Fruit fly (Drosophila melanogaster) whole organism, embryonic: Measurements from ENCODE around the gene CG6843.

Experiments used
- CG10321 ChIP-seq: fragments of 200-800 bp; sonication (Bioruptor generic); IDR thresholded peaks from 2 replicates; pipeline ENCODE4 v1.3.6; 2022; ENCODE audit warnings: missing biosample characterization, missing genetic modification characterization
- CG10565 ChIP-seq: fragments of 200-800 bp; sonication (Bioruptor generic); optimal IDR thresholded peaks from 3 replicates; lab custom pipeline; 2016; ENCODE audit warnings: missing biosample characterization, mild to moderate bottlenecking, missing genetic modification characterization
- CG11560 ChIP-seq: fragments of 200-800 bp; sonication (Bioruptor generic); IDR thresholded peaks from 3 replicates; pipeline ENCODE4 v1.3.6; 2022; ENCODE audit warnings: missing biosample characterization, missing genetic modification characterization
- CG12659 ChIP-seq: fragments of 200-800 bp; sonication (Bioruptor generic); optimal IDR thresholded peaks from 3 replicates; lab custom pipeline; 2017; ENCODE audit warnings: mild to moderate bottlenecking, missing biosample characterization, missing genetic modification reagents, missing genetic modification characterization
- CG15696 ChIP-seq: fragments of 200-800 bp; sonication (Bioruptor generic); optimal IDR thresholded peaks from 2 replicates; lab custom pipeline; 2019; ENCODE audit warnings: missing biosample characterization, mild to moderate bottlenecking, missing genetic modification characterization, moderate library complexity
- CG17328 ChIP-seq: fragments of 200-800 bp; sonication (Bioruptor generic); IDR thresholded peaks from 2 replicates; pipeline ENCODE4 v1.3.6; 2022; ENCODE audit warnings: missing biosample characterization, missing genetic modification characterization
- CG1792 ChIP-seq: fragments of 200-800 bp; sonication (Bioruptor generic); optimal IDR thresholded peaks from 2 replicates; lab custom pipeline; 2016; ENCODE audit warnings: missing biosample characterization, missing genetic modification characterization
- CG18476 ChIP-seq: fragments of 200-800 bp; sonication (Bioruptor generic); optimal IDR thresholded peaks from 2 replicates; lab custom pipeline; 2016; ENCODE audit warnings: missing biosample characterization, mild to moderate bottlenecking, missing genetic modification characterization
- CG18764 ChIP-seq: fragments of 200-800 bp; sonication (Bioruptor generic); optimal IDR thresholded peaks from 3 replicates; lab custom pipeline; 2016; ENCODE audit warnings: missing biosample characterization, missing genetic modification characterization
- CG32532 ChIP-seq: fragments of 200-800 bp; sonication (Bioruptor generic); IDR thresholded peaks from 2 replicates; pipeline ENCODE4 v1.3.6; 2022; ENCODE audit warnings: missing biosample characterization, missing genetic modification characterization
- CG4328 ChIP-seq: fragments of 200-800 bp; sonication (Bioruptor generic); optimal IDR thresholded peaks from 3 replicates; lab custom pipeline; 2017; ENCODE audit warnings: missing biosample characterization, missing genetic modification reagents, missing genetic modification characterization
- CG4360 ChIP-seq: fragments of 200-800 bp; sonication (Bioruptor generic); IDR thresholded peaks from 2 replicates; pipeline ENCODE4 v1.3.6; 2022; ENCODE audit warnings: missing biosample characterization, missing genetic modification characterization
- CG7786 ChIP-seq: fragments of 200-800 bp; sonication (Bioruptor generic); optimal IDR thresholded peaks from 2 replicates; lab custom pipeline; 2016; ENCODE audit warnings: missing biosample characterization, missing genetic modification characterization
- CG7839 ChIP-seq: fragments of 200-800 bp; sonication (Bioruptor generic); optimal IDR thresholded peaks from 3 replicates; lab custom pipeline; 2018; ENCODE audit warnings: missing biosample characterization, mild to moderate bottlenecking, missing genetic modification characterization, moderate library complexity
- CG8290 ChIP-seq, 3 experiments: fragments of 200-800 bp; sonication (Bioruptor generic); optimal IDR thresholded peaks; 2 replicates each; lab custom pipeline; 2016 to 2019; ENCODE audit warnings: missing biosample characterization in 3 of 3, missing genetic modification characterization in 3 of 3, mild to moderate bottlenecking in 2 of 3, moderate library complexity in 1 of 3
- CG9876 ChIP-seq: fragments of 200-800 bp; sonication (Bioruptor generic); optimal IDR thresholded peaks from 2 replicates; lab custom pipeline; 2016; ENCODE audit warnings: missing biosample characterization, missing genetic modification characterization
- D19A ChIP-seq: fragments of 200-800 bp; optimal IDR thresholded peaks from 3 replicates; lab custom pipeline; 2019; ENCODE audit warnings: missing biosample characterization, mild to moderate bottlenecking, missing genetic modification characterization, moderate library complexity
- Dad ChIP-seq: fragments of 200-800 bp; sonication (Bioruptor generic); optimal IDR thresholded peaks from 3 replicates; lab custom pipeline; 2016; ENCODE audit warnings: missing biosample characterization, missing genetic modification characterization
- Dref ChIP-seq: fragments of 200-800 bp; sonication (Bioruptor generic); IDR thresholded peaks from 2 replicates; pipeline ENCODE4 v1.3.6; 2022; ENCODE audit warnings: missing biosample characterization, missing genetic modification characterization
- Ets65A ChIP-seq: fragments of 200-800 bp; sonication (Bioruptor generic); peaks from one replicate; lab custom pipeline; 2016; ENCODE audit warnings: missing biosample characterization, missing genetic modification characterization
- Hmx ChIP-seq: fragments of 200-800 bp; sonication (Bioruptor generic); optimal IDR thresholded peaks from 2 replicates; lab custom pipeline; 2016; ENCODE audit warnings: missing biosample characterization, missing genetic modification characterization
- Mrtf ChIP-seq: fragments of 200-800 bp; sonication (Bioruptor generic); IDR thresholded peaks from 3 replicates; pipeline ENCODE4 v1.3.6; 2022; ENCODE audit warnings: missing biosample characterization, missing genetic modification characterization
- NC2β ChIP-seq: fragments of 200-800 bp; sonication (Bioruptor generic); optimal IDR thresholded peaks from 2 replicates; lab custom pipeline; 2016; ENCODE audit warnings: missing biosample characterization, missing genetic modification characterization
- NFAT ChIP-seq: fragments of 200-800 bp; sonication (Bioruptor generic); IDR thresholded peaks from 2 replicates; pipeline ENCODE4 v1.3.6; 2022; ENCODE audit warnings: missing biosample characterization, missing genetic modification characterization
- NfI ChIP-seq: fragments of 200-800 bp; sonication (Bioruptor generic); optimal IDR thresholded peaks from 3 replicates; lab custom pipeline; 2018; ENCODE audit warnings: missing biosample characterization, mild to moderate bottlenecking, missing genetic modification characterization, moderate library complexity
- Optix ChIP-seq: fragments of 200-800 bp; sonication (Bioruptor generic); IDR thresholded peaks from 3 replicates; pipeline ENCODE4 v1.3.6; 2022; ENCODE audit warnings: missing biosample characterization, missing genetic modification characterization
- Ravus ChIP-seq: fragments of 200-800 bp; sonication (Bioruptor generic); IDR thresholded peaks from 2 replicates; pipeline ENCODE4 v1.3.6; 2022; ENCODE audit warnings: missing biosample characterization, missing genetic modification characterization
- Sin3A ChIP-seq: fragments of >200 bp; optimal IDR thresholded peaks from 2 replicates; lab custom pipeline; 2018
- Tbp ChIP-seq: fragments of >200 bp; optimal IDR thresholded peaks from 2 replicates; lab custom pipeline; 2018; ENCODE audit warnings: missing biosample characterization, missing genetic modification characterization
- Usf ChIP-seq: fragments of 200-800 bp; sonication (Bioruptor generic); optimal IDR thresholded peaks from 2 replicates; lab custom pipeline; 2017; ENCODE audit warnings: missing genotype, missing biosample characterization, missing genetic modification characterization
- ab ChIP-seq: fragments of 200-800 bp; sonication (Bioruptor generic); optimal IDR thresholded peaks from 2 replicates; lab custom pipeline; 2016; ENCODE audit warnings: missing biosample characterization, missing genetic modification characterization
- ac ChIP-seq: fragments of 200-800 bp; sonication (Bioruptor generic); optimal IDR thresholded peaks from 3 replicates; lab custom pipeline; 2017; ENCODE audit warnings: missing biosample characterization, mild to moderate bottlenecking, missing genetic modification characterization
- bbx ChIP-seq: fragments of 200-800 bp; sonication (Bioruptor generic); IDR thresholded peaks from 2 replicates; pipeline ENCODE4 v1.3.6; 2022; ENCODE audit warnings: missing biosample characterization, missing genetic modification characterization; ENCODE audit not compliant: partially characterized antibody
- bowl ChIP-seq: fragments of 200-800 bp; sonication (Bioruptor generic); IDR thresholded peaks from 2 replicates; pipeline ENCODE4 v1.3.6; 2022; ENCODE audit warnings: missing biosample characterization, missing genetic modification characterization
- chm ChIP-seq: fragments of 200-800 bp; sonication (Bioruptor generic); IDR thresholded peaks from 2 replicates; pipeline ENCODE4 v1.3.6; 2022; ENCODE audit warnings: missing biosample characterization, missing genetic modification characterization
- dati ChIP-seq: fragments of 200-800 bp; sonication (Bioruptor generic); IDR thresholded peaks from 2 replicates; pipeline ENCODE4 v1.3.6; 2022; ENCODE audit warnings: missing biosample characterization, missing genetic modification characterization
- emc ChIP-seq: fragments of 200-800 bp; sonication (Bioruptor generic); optimal IDR thresholded peaks from 2 replicates; lab custom pipeline; 2016; ENCODE audit warnings: missing biosample characterization, missing genetic modification characterization
- en ChIP-seq: fragments of 200-800 bp; sonication (Bioruptor generic); optimal IDR thresholded peaks from 2 replicates; lab custom pipeline; 2016; ENCODE audit warnings: missing biosample characterization, missing genetic modification characterization
- fd96Cb ChIP-seq: fragments of 200-800 bp; sonication (Bioruptor generic); optimal IDR thresholded peaks from 2 replicates; lab custom pipeline; 2018; ENCODE audit warnings: missing biosample characterization, mild to moderate bottlenecking, missing genetic modification characterization, moderate library complexity
- ftz-f1 ChIP-seq: fragments of 200-800 bp; sonication (Bioruptor generic); optimal IDR thresholded peaks from 2 replicates; lab custom pipeline; 2016; ENCODE audit warnings: missing biosample characterization, missing genetic modification characterization
- fu2 ChIP-seq: fragments of 200-800 bp; sonication (Bioruptor generic); optimal IDR thresholded peaks from 2 replicates; lab custom pipeline; 2016; ENCODE audit warnings: missing biosample characterization, missing genetic modification characterization
- gsb-n ChIP-seq: fragments of 200-800 bp; sonication (Bioruptor generic); optimal IDR thresholded peaks from 3 replicates; lab custom pipeline; 2018; ENCODE audit warnings: missing biosample characterization, mild to moderate bottlenecking, missing genetic modification characterization
- hb ChIP-seq: fragments of 200-800 bp; sonication (Bioruptor generic); IDR thresholded peaks from 3 replicates; pipeline ENCODE4 v1.3.6; 2022; ENCODE audit warnings: missing biosample characterization, missing genetic modification characterization; ENCODE audit not compliant: partially characterized antibody
- lmd ChIP-seq: fragments of 200-800 bp; sonication (Bioruptor generic); IDR thresholded peaks from 2 replicates; pipeline ENCODE4 v1.3.6; 2022; ENCODE audit warnings: missing biosample characterization, missing genetic modification characterization
- maf-S ChIP-seq: fragments of 200-800 bp; sonication (Bioruptor generic); optimal IDR thresholded peaks from 2 replicates; lab custom pipeline; 2016; ENCODE audit warnings: missing biosample characterization, missing genetic modification characterization
- mam ChIP-seq: fragments of 200-800 bp; sonication (Bioruptor generic); optimal IDR thresholded peaks from 3 replicates; lab custom pipeline; 2016; ENCODE audit warnings: missing biosample characterization, missing genetic modification characterization
- prd ChIP-seq, 3 experiments: fragments of >200 bp in 2 of 3; fragments of 200-800 bp in 1 of 3; sonication (Bioruptor generic) in 1 of 3; optimal IDR thresholded peaks in 2 of 3; IDR thresholded peaks in 1 of 3; 2 replicates in 2 of 3; 3 replicates in 1 of 3; pipeline versions ENCODE4 v1.3.6 to Lab custom; 2017 to 2022; ENCODE audit warnings: missing biosample characterization in 1 of 3, missing genetic modification characterization in 1 of 3
- sd ChIP-seq: fragments of 200-800 bp; sonication (Bioruptor generic); optimal IDR thresholded peaks from 3 replicates; lab custom pipeline; 2018; ENCODE audit warnings: missing biosample characterization, mild to moderate bottlenecking, missing genetic modification characterization, moderate library complexity
- sima ChIP-seq: fragments of 200-800 bp; sonication (Bioruptor generic); optimal IDR thresholded peaks from 2 replicates; lab custom pipeline; 2016; ENCODE audit warnings: missing biosample characterization, missing genetic modification characterization
- stwl ChIP-seq: fragments of 200-800 bp; sonication (Bioruptor generic); optimal IDR thresholded peaks from 3 replicates; lab custom pipeline; 2018; ENCODE audit warnings: missing biosample characterization, mild to moderate bottlenecking, missing genetic modification characterization, moderate library complexity
- sug ChIP-seq: fragments of 200-800 bp; optimal IDR thresholded peaks from 2 replicates; lab custom pipeline; 2019; ENCODE audit warnings: missing biosample characterization, mild to moderate bottlenecking, missing genetic modification characterization, moderate library complexity
- wor ChIP-seq: fragments of 200-800 bp; sonication (Bioruptor generic); IDR thresholded peaks from 2 replicates; pipeline ENCODE4 v1.3.6; 2022; ENCODE audit warnings: missing biosample characterization, missing genetic modification characterization
- z ChIP-seq: fragments of 200-800 bp; sonication (Bioruptor generic); IDR thresholded peaks from 3 replicates; pipeline ENCODE4 v1.3.6; 2022; ENCODE audit warnings: missing biosample characterization, missing genetic modification characterization

CG6843 gene

dm6 chr3L:18872440-18872839, 29.0 kb upstream of the CG6843 start, which contains the start of the genes Rad9 and Uggt (continued):
- TF ChIP-seq CG4360 (GFP tag; lab: Robert Waterston, UW) (no peak), Ravus (no peak), CG9876 (GFP tag; lab: Kevin White, UChicago) (no peak), NFAT (no peak), Dad (no peak), CG11560 (tag; lab: Robert Waterston, UW) (no peak), wor (GFP tag; lab: Robert Waterston, UW) (no peak), Usf (no peak), CG32532 (GFP tag; lab: Robert Waterston, UW) (no peak; the same call in 1 of the 2 replicates), CG1792 (GFP tag; lab: Kevin White, UChicago) (no peak), maf-S (GFP tag; lab: Kevin White, UChicago) (no peak), CG7786 (GFP tag; lab: Kevin White, UChicago) (no peak), NfI (no peak), prd (optimal IDR thresholded peaks at IDR 0.05; lab: Kevin White, UChicago) (no peak), prd (GFP tag; IDR thresholded peaks at IDR 0.05; lab: Robert Waterston, UW) (0 out of 3 replicates have a peak, but pooled peaks have one; percentile 29), Dref (GFP tag; lab: Robert Waterston, UW) (no peak), NC2β (GFP tag; lab: Kevin White, UChicago) (no peak), D19A (tag; lab: Kevin White, UChicago) (peak; percentile 9), CG17328 (GFP tag; lab: Robert Waterston, UW) (no peak), bowl (no peak), sd (tag; lab: Kevin White, UChicago) (no peak), CG7839 (no peak), hb (GFP tag; lab: Robert Waterston, UW) (no peak), Optix (GFP tag; lab: Robert Waterston, UW) (no peak), CG18764 (GFP tag; lab: Kevin White, UChicago) (no peak), sug (tag; lab: Kevin White, UChicago) (no peak), chm (GFP tag; lab: Robert Waterston, UW) (no peak), CG10321 (GFP tag; lab: Robert Waterston, UW) (no peak), bbx (GFP tag; lab: Robert Waterston, UW) (no peak), ftz-f1 (GFP tag; lab: Kevin White, UChicago) (no peak), Ets65A (no peak), Mrtf (GFP tag; lab: Robert Waterston, UW) (no peak), Sin3A (lab: Kevin White, UChicago) (peak; percentile 21), dati (GFP tag; lab: Robert Waterston, UW) (no peak), CG8290 (GFP tag; optimal IDR thresholded peaks at IDR 0.05; lab: Kevin White, UChicago) (no peak), CG8290 (tag; optimal IDR thresholded peaks at IDR 0.05; lab: Kevin White, UChicago) (no peak), fu2 (GFP tag; lab: Kevin White, UChicago) (no peak), lmd (GFP tag; lab: Robert Waterston, UW) (no peak), sima (GFP tag; lab: Kevin White, UChicago) (no peak), CG18476 (no peak), stwl (tag; lab: Kevin White, UChicago) (peak; percentile 96), Hmx (no peak), CG4328 (no peak), CG10565 (GFP tag; lab: Kevin White, UChicago) (no peak), CG12659 (GFP tag; lab: Kevin White, UChicago) (peak; percentile 53), ac (GFP tag; lab: Kevin White, UChicago) (no peak), en (GFP tag; lab: Kevin White, UChicago) (no peak), ab (GFP tag; lab: Kevin White, UChicago) (no peak), emc (GFP tag; lab: Kevin White, UChicago) (no peak), fd96Cb (tag; lab: Kevin White, UChicago) (no peak), Tbp (GFP tag; lab: Kevin White, UChicago) (no peak), CG15696 (peak; percentile 39), gsb-n (no peak), z (no peak), mam (no peak)
